Worm (Caenorhabditis elegans): ENCODE results near the gene jmjd-4.

DNA sequence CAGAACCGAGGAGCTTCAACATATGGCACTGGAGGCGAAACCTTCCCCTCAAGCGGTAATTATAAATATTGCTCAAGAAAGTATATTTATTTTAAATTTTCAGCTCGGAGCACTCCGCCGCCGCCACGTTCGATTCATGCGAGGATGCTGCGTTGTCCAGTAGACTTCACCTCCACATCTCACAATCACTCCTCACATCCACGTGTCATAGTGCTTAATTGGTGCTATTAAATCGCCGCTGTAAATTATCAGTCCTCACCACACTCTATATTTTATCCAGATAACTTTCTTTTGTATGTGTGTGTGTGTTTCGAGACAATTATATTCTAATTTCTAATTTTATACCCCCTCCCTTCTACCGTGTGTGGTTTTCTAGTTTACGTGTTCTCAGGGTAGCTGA lies 20.8 kb upstream of the jmjd-4 start:
- TF ChIP-seq W03F9.2 (tag; optimal IDR thresholded peaks at IDR 0.05) (no peak), him-1 (tag; optimal IDR thresholded peaks at IDR 0.05) (no peak)
